1 fruit fly cellular context compared by ENCODE assay signal in genomic region chr3L:12131918-12132317, dm6.
TF ChIP-seq lines count a peak whose summit lies in the region.

TSS of gene DEF8 (plus strand) at chr3L:12132146.

TF ChIP-seq in whole organism, embryonic, 481 proteins besides CTCF, POLR2A, EP300 and RAD21 (continued from another document and continues in another):
- TF ChIP-seq CG17186 (GFP tag; optimal IDR thresholded peaks at IDR 0.05; lab: Kevin White, UChicago) (peak; percentile 82), CG4730 (GFP tag; IDR thresholded peaks at IDR 0.05; lab: Robert Waterston, UW) (peak; percentile 82), sob (GFP tag; IDR thresholded peaks at IDR 0.05; lab: Robert Waterston, UW) (peak; percentile 87), ac (GFP tag; optimal IDR thresholded peaks at IDR 0.05; lab: Kevin White, UChicago) (peak; percentile 25), ara (GFP tag; IDR thresholded peaks at IDR 0.05; lab: Robert Waterston, UW) (peak; percentile 52; the same call in 1 of the 2 replicates), ash1 (GFP tag; optimal IDR thresholded peaks at IDR 0.05; lab: Kevin White, UChicago) (peak; percentile 11), sug (tag; optimal IDR thresholded peaks at IDR 0.05; lab: Kevin White, UChicago) (peak; percentile 68), exex (tag; optimal IDR thresholded peaks at IDR 0.05; lab: Kevin White, UChicago) (no peak), her (GFP tag; optimal IDR thresholded peaks at IDR 0.05; lab: Kevin White, UChicago) (peak; percentile 29), Optix (GFP tag; IDR thresholded peaks at IDR 0.05; lab: Robert Waterston, UW) (peak; percentile 58; the same call in 2 of the 3 replicates), CG10209 (GFP tag; optimal IDR thresholded peaks at IDR 0.05; lab: Kevin White, UChicago) (peak; percentile 80), CG3995 (GFP tag; optimal IDR thresholded peaks at IDR 0.05; lab: Kevin White, UChicago) (no peak), CG11093 (GFP tag; IDR thresholded peaks at IDR 0.05; lab: Robert Waterston, UW) (peak; percentile 30; the same call in 1 of the 3 replicates), CG12942 (GFP tag; optimal IDR thresholded peaks at IDR 0.05; lab: Kevin White, UChicago) (peak; percentile 77), Sry-β (GFP tag; optimal IDR thresholded peaks at IDR 0.05; lab: Kevin White, UChicago) (peak; percentile 42), lbe (GFP tag; optimal IDR thresholded peaks at IDR 0.05; lab: Kevin White, UChicago) (peak; percentile 63), onecut (GFP tag; IDR thresholded peaks at IDR 0.05; lab: Robert Waterston, UW) (peak; percentile 77), Dll (GFP tag; IDR thresholded peaks at IDR 0.05; lab: Robert Waterston, UW; ENCODE audit: partially characterized antibody) (peak; percentile 49; the same call in 1 of the 4 replicates), cwo (GFP tag; optimal IDR thresholded peaks at IDR 0.05; lab: Kevin White, UChicago) (peak; percentile 74), CG17385 (GFP tag; optimal IDR thresholded peaks at IDR 0.05; lab: Kevin White, UChicago) (peak; percentile 81), CG12071 (GFP tag; optimal IDR thresholded peaks at IDR 0.05; lab: Kevin White, UChicago) (no peak), CG12299 (tag; optimal IDR thresholded peaks at IDR 0.05; lab: Kevin White, UChicago) (peak; percentile 78), Oli (tag; optimal IDR thresholded peaks at IDR 0.05; lab: Kevin White, UChicago) (peak; percentile 85), tx (GFP tag; optimal IDR thresholded peaks at IDR 0.05; lab: Kevin White, UChicago) (peak; percentile 29), fru (optimal IDR thresholded peaks at IDR 0.05; lab: Kevin White, UChicago) (no peak), stc (GFP tag; IDR thresholded peaks at IDR 0.05; lab: Robert Waterston, UW) (peak; percentile 91), Hey (tag; optimal IDR thresholded peaks at IDR 0.05; lab: Kevin White, UChicago) (no peak), ro (GFP tag; IDR thresholded peaks at IDR 0.05; lab: Robert Waterston, UW) (peak; percentile 65), CG11085 (GFP tag; IDR thresholded peaks at IDR 0.05; lab: Robert Waterston, UW) (peak; percentile 67), Ets65A (GFP tag; lab: Kevin White, UChicago) (no peak), CG7786 (GFP tag; optimal IDR thresholded peaks at IDR 0.05; lab: Kevin White, UChicago) (peak; percentile 3), D19A (tag; optimal IDR thresholded peaks at IDR 0.05; lab: Kevin White, UChicago) (peak; percentile 87), odd (GFP tag; optimal IDR thresholded peaks at IDR 0.05; lab: Kevin White, UChicago) (peak; percentile 82), cato (GFP tag; optimal IDR thresholded peaks at IDR 0.05; lab: Kevin White, UChicago; ENCODE audit: borderline replicate concordance) (peak; percentile 64), Usf (GFP tag; optimal IDR thresholded peaks at IDR 0.05; lab: Kevin White, UChicago) (peak; percentile 49), Trl (optimal IDR thresholded peaks at IDR 0.05; lab: Kevin White, UChicago) (no peak), Trl (GFP tag; optimal IDR thresholded peaks at IDR 0.05; lab: Kevin White, UChicago) (no peak), CG17361 (GFP tag; IDR thresholded peaks at IDR 0.05; lab: Robert Waterston, UW) (peak; percentile 96), CG6254 (GFP tag; optimal IDR thresholded peaks at IDR 0.05; lab: Kevin White, UChicago) (peak; percentile 73), Fer2 (tag; optimal IDR thresholded peaks at IDR 0.05; lab: Kevin White, UChicago) (peak; percentile 59), Awh (GFP tag; IDR thresholded peaks at IDR 0.05; lab: Robert Waterston, UW) (peak; percentile 90), mld (GFP tag; IDR thresholded peaks at IDR 0.05; lab: Robert Waterston, UW; ENCODE audit: partially characterized antibody) (no peak), H2.0 (GFP tag; IDR thresholded peaks at IDR 0.05; lab: Robert Waterston, UW) (peak; percentile 86), sd (tag; optimal IDR thresholded peaks at IDR 0.05; lab: Kevin White, UChicago) (peak; percentile 93), luna (GFP tag; optimal IDR thresholded peaks at IDR 0.05; lab: Kevin White, UChicago) (no peak), CG17568 (GFP tag; optimal IDR thresholded peaks at IDR 0.05; lab: Kevin White, UChicago) (no peak), Mad (GFP tag; optimal IDR thresholded peaks at IDR 0.05; lab: Kevin White, UChicago) (peak; percentile 64), Atf6 (GFP tag; IDR thresholded peaks at IDR 0.05; lab: Robert Waterston, UW) (peak; percentile 86), CG12769 (tag; optimal IDR thresholded peaks at IDR 0.05; lab: Kevin White, UChicago) (no peak), CG18011 (GFP tag; optimal IDR thresholded peaks at IDR 0.05; lab: Kevin White, UChicago) (peak; percentile 43), CG16815 (GFP tag; optimal IDR thresholded peaks at IDR 0.05; lab: Kevin White, UChicago) (peak; percentile 65), unpg (GFP tag; optimal IDR thresholded peaks at IDR 0.05; lab: Kevin White, UChicago) (peak; percentile 88), fd102C (GFP tag; optimal IDR thresholded peaks at IDR 0.05; lab: Kevin White, UChicago) (no peak), Gsc (GFP tag; IDR thresholded peaks at IDR 0.05; lab: Robert Waterston, UW) (no peak), Mes4 (GFP tag; optimal IDR thresholded peaks at IDR 0.05; lab: Kevin White, UChicago) (peak; percentile 6), dmrt99B (tag; optimal IDR thresholded peaks at IDR 0.05; lab: Kevin White, UChicago) (peak; percentile 83), nerfin-1 (tag; optimal IDR thresholded peaks at IDR 0.05; lab: Kevin White, UChicago) (peak; percentile 88), Ada2b (GFP tag; IDR thresholded peaks at IDR 0.05; lab: Robert Waterston, UW) (peak; percentile 87), trh (GFP tag; optimal IDR thresholded peaks at IDR 0.05; lab: Kevin White, UChicago) (peak; percentile 31), lmd (GFP tag; IDR thresholded peaks at IDR 0.05; lab: Robert Waterston, UW) (peak; percentile 76), Gug (GFP tag; IDR thresholded peaks at IDR 0.05; lab: Robert Waterston, UW) (peak; percentile 48; the same call in 1 of the 4 replicates), twi (tag; optimal IDR thresholded peaks at IDR 0.05; lab: Kevin White, UChicago) (peak; percentile 81), insv (GFP tag; optimal IDR thresholded peaks at IDR 0.05; lab: Kevin White, UChicago) (peak in 1 of 2 experiments; percentile 54), ato (GFP tag; IDR thresholded peaks at IDR 0.05; lab: Robert Waterston, UW; ENCODE audit: partially characterized antibody) (0 out of 2 replicates have a peak, but pooled peaks have one; percentile 19), CG18262 (tag; optimal IDR thresholded peaks at IDR 0.05; lab: Kevin White, UChicago) (peak; percentile 90), CG4707 (GFP tag; optimal IDR thresholded peaks at IDR 0.05; lab: Kevin White, UChicago) (peak; percentile 63), dati (GFP tag; IDR thresholded peaks at IDR 0.05; lab: Robert Waterston, UW) (peak; percentile 83), Pdp1 (GFP tag; optimal IDR thresholded peaks at IDR 0.05; lab: Kevin White, UChicago) (peak in 1 of 2 experiments; percentile 20), Hand (GFP tag; optimal IDR thresholded peaks at IDR 0.05; lab: Kevin White, UChicago) (peak; percentile 55), Atf-2 (GFP tag; optimal IDR thresholded peaks at IDR 0.05; lab: Kevin White, UChicago) (peak; percentile 13), CG7372 (GFP tag; IDR thresholded peaks at IDR 0.05; lab: Robert Waterston, UW) (peak; percentile 45; the same call in 1 of the 2 replicates), fd64A (GFP tag; optimal IDR thresholded peaks at IDR 0.05; lab: Kevin White, UChicago) (no peak), p53 (GFP tag; optimal IDR thresholded peaks at IDR 0.05; lab: Kevin White, UChicago) (no peak), Bdp1 (GFP tag; optimal IDR thresholded peaks at IDR 0.05; lab: Kevin White, UChicago) (no peak), CG1647 (GFP tag; optimal IDR thresholded peaks at IDR 0.05; lab: Kevin White, UChicago) (peak; percentile 45), crp (GFP tag; optimal IDR thresholded peaks at IDR 0.05; lab: Kevin White, UChicago) (peak in 1 of 2 experiments; percentile 40), CG9609 (GFP tag; optimal IDR thresholded peaks at IDR 0.05; lab: Kevin White, UChicago) (peak; percentile 19), B-H1 (GFP tag; IDR thresholded peaks at IDR 0.05; lab: Robert Waterston, UW) (peak; percentile 76), Drgx (GFP tag; IDR thresholded peaks at IDR 0.05; lab: Robert Waterston, UW) (peak; percentile 81), kay (GFP tag; optimal IDR thresholded peaks at IDR 0.05; lab: Kevin White, UChicago) (peak; percentile 74), tin (GFP tag; optimal IDR thresholded peaks at IDR 0.05; lab: Kevin White, UChicago) (peak; percentile 85), NC2α (GFP tag; optimal IDR thresholded peaks at IDR 0.05; lab: Kevin White, UChicago) (peak; percentile 17), Aef1 (GFP tag; IDR thresholded peaks at IDR 0.05; lab: Robert Waterston, UW) (peak; percentile 77), lola (GFP tag; optimal IDR thresholded peaks at IDR 0.05; lab: Kevin White, UChicago) (peak in 1 of 3 experiments; percentile 91), gfzf (GFP tag; optimal IDR thresholded peaks at IDR 0.05; lab: Kevin White, UChicago) (no peak), Fer1 (GFP tag; optimal IDR thresholded peaks at IDR 0.05; lab: Kevin White, UChicago) (peak; percentile 88), GATAe (GFP tag; conservative IDR thresholded peaks at IDR 0.05; lab: Robert Waterston, UW) (no peak), CG11456 (GFP tag; IDR thresholded peaks at IDR 0.05; lab: Robert Waterston, UW) (peak; percentile 78), CG13123 (GFP tag; optimal IDR thresholded peaks at IDR 0.05; lab: Kevin White, UChicago) (peak; percentile 38), CHES-1-like (GFP tag; optimal IDR thresholded peaks at IDR 0.05; lab: Kevin White, UChicago) (peak; percentile 12), CG12236 (GFP tag; optimal IDR thresholded peaks at IDR 0.05; lab: Kevin White, UChicago) (no peak), CG9727 (GFP tag; optimal IDR thresholded peaks at IDR 0.05; lab: Kevin White, UChicago) (peak; percentile 88), stwl (tag; optimal IDR thresholded peaks at IDR 0.05; lab: Kevin White, UChicago) (peak; percentile 56), CG10565 (GFP tag; optimal IDR thresholded peaks at IDR 0.05; lab: Kevin White, UChicago) (no peak), klu (GFP tag; IDR thresholded peaks at IDR 0.05; lab: Robert Waterston, UW) (peak; percentile 29; the same call in 1 of the 2 replicates), toy (GFP tag; IDR thresholded peaks at IDR 0.05; lab: Robert Waterston, UW) (peak; percentile 38; the same call in 1 of the 2 replicates), al (GFP tag; IDR thresholded peaks at IDR 0.05; lab: Robert Waterston, UW) (peak; percentile 65; the same call in 1 of the 2 replicates), inv (GFP tag; IDR thresholded peaks at IDR 0.05; lab: Robert Waterston, UW; ENCODE audit: partially characterized antibody) (no peak; the same call in 1 of the 2 replicates), scrt (GFP tag; optimal IDR thresholded peaks at IDR 0.05; lab: Kevin White, UChicago) (peak; percentile 83), pros (GFP tag; optimal IDR thresholded peaks at IDR 0.05; lab: Kevin White, UChicago) (no peak), CG14441 (GFP tag; IDR thresholded peaks at IDR 0.05; lab: Robert Waterston, UW) (peak; percentile 76), CG4328 (GFP tag; optimal IDR thresholded peaks at IDR 0.05; lab: Kevin White, UChicago) (peak; percentile 68), CG6272 (GFP tag; IDR thresholded peaks at IDR 0.05; lab: Robert Waterston, UW) (peak; percentile 54; the same call in 1 of the 2 replicates), sr (GFP tag; IDR thresholded peaks at IDR 0.05; lab: Robert Waterston, UW) (no peak), CG30403 (GFP tag; optimal IDR thresholded peaks at IDR 0.05; lab: Kevin White, UChicago) (peak; percentile 77), CG10366 (GFP tag; IDR thresholded peaks at IDR 0.05; lab: Robert Waterston, UW) (peak; percentile 89), CG10543 (GFP tag; optimal IDR thresholded peaks at IDR 0.05; lab: Kevin White, UChicago) (peak; percentile 40), HLHmδ (GFP tag; optimal IDR thresholded peaks at IDR 0.05; lab: Kevin White, UChicago) (no peak), nerfin-2 (GFP tag; IDR thresholded peaks at IDR 0.05; lab: Robert Waterston, UW; ENCODE audit: partially characterized antibody) (no peak), CG31224 (GFP tag; IDR thresholded peaks at IDR 0.05; lab: Robert Waterston, UW) (peak; percentile 72), Nf-YB (GFP tag; optimal IDR thresholded peaks at IDR 0.05; lab: Kevin White, UChicago) (peak; percentile 74), CG10147 (GFP tag; optimal IDR thresholded peaks at IDR 0.05; lab: Kevin White, UChicago) (peak; percentile 86), CG13775 (GFP tag; optimal IDR thresholded peaks at IDR 0.05; lab: Kevin White, UChicago) (peak; percentile 81), Hr51 (GFP tag; optimal IDR thresholded peaks at IDR 0.05; lab: Kevin White, UChicago) (peak; percentile 45 to 95), Fer3 (tag; optimal IDR thresholded peaks at IDR 0.05; lab: Kevin White, UChicago) (peak; percentile 90), nmo (GFP tag; optimal IDR thresholded peaks at IDR 0.05; lab: Kevin White, UChicago) (peak; percentile 92), chn (GFP tag; optimal IDR thresholded peaks at IDR 0.05; lab: Kevin White, UChicago) (peak; percentile 53), Xbp1 (GFP tag; optimal IDR thresholded peaks at IDR 0.05; lab: Kevin White, UChicago) (peak; percentile 86), CG33557 (GFP tag; optimal IDR thresholded peaks at IDR 0.05; lab: Kevin White, UChicago) (peak; percentile 78), mirr (GFP tag; optimal IDR thresholded peaks at IDR 0.05; lab: Kevin White, UChicago) (no peak), ftz-f1 (GFP tag; optimal IDR thresholded peaks at IDR 0.05; lab: Kevin White, UChicago) (peak; percentile 94), cad (GFP tag; optimal IDR thresholded peaks at IDR 0.05; lab: Kevin White, UChicago) (no peak), chif (GFP tag; optimal IDR thresholded peaks at IDR 0.05; lab: Kevin White, UChicago) (peak; percentile 27 to 66), CG4282 (GFP tag; optimal IDR thresholded peaks at IDR 0.05; lab: Kevin White, UChicago) (no peak), CG30020 (tag; optimal IDR thresholded peaks at IDR 0.05; lab: Kevin White, UChicago) (peak; percentile 69), CG1233 (GFP tag; optimal IDR thresholded peaks at IDR 0.05; lab: Kevin White, UChicago) (peak; percentile 80), gce (GFP tag; IDR thresholded peaks at IDR 0.05; lab: Robert Waterston, UW) (peak; percentile 89), Dip2 (GFP tag; IDR thresholded peaks at IDR 0.05; lab: Robert Waterston, UW) (no peak), wor (GFP tag; IDR thresholded peaks at IDR 0.05; lab: Robert Waterston, UW) (peak; percentile 77), dpn (GFP tag; optimal IDR thresholded peaks at IDR 0.05; lab: Kevin White, UChicago) (peak; percentile 33 to 88), CG14014 (GFP tag; IDR thresholded peaks at IDR 0.05; lab: Robert Waterston, UW) (peak; percentile 83)
